Worm (Caenorhabditis elegans): ENCODE measurements around the gene sod-1.

The sod-1 gene

DNA sequence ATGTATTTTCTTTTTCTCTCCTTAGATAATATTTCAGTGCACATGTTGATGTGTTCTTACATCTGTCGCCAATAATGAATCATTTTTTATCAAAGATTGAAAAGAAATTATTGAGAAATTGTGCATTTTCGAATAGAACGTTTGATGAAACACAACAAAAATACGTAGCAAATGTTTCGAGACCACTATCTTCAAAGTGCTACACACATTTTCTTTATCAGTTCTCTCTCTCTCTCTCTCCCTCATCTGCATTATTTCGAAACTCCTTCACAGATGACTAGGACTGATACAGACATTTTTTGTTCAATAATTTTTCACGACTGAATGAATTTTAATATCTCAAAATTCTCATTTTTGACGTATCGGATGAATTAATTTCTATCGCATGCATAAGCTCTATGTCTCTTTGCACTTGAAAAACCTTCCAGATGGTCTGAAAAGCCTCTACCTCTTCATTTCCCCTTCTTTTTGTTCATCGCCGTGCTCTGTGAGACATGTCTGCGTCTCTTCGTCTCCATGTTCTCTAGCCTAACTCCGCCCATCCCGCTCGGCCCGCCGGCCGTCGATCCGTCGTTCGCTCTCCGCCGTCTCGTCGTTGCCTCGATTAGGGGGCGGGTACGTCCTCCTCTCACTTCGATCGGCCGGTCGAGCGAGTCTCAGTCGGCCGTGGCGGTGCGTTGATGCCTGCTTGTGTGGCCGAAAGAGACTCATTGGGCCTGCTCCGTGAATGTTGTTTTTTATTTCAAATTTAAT, 30.2 kb downstream of the sod-1 start:
- TF ChIP-seq pha-2 (tag; optimal IDR thresholded peaks at IDR 0.05) (no peak), tbx-7 (tag; optimal IDR thresholded peaks at IDR 0.05) (no peak), K09A11.1 (tag; optimal IDR thresholded peaks at IDR 0.05; ENCODE audit: insufficient read depth) (no peak), lim-6 (tag; optimal IDR thresholded peaks at IDR 0.05) (no peak), F13H6.1 (tag; optimal IDR thresholded peaks at IDR 0.05) (peak; percentile 18), npax-4 (tag; optimal IDR thresholded peaks at IDR 0.05) (no peak), madf-2 (tag; optimal IDR thresholded peaks at IDR 0.05) (no peak), unc-55 (GFP tag; optimal IDR thresholded peaks at IDR 0.05) (no peak), rnt-1 (tag; optimal IDR thresholded peaks at IDR 0.05) (no peak), tbx-2 (tag; optimal IDR thresholded peaks at IDR 0.05) (peak; percentile 54), unc-3 (GFP tag; conservative IDR thresholded peaks at IDR 0.05) (no peak), unc-3 (tag; optimal IDR thresholded peaks at IDR 0.05) (no peak), pqm-1 (tag; optimal IDR thresholded peaks at IDR 0.05) (no peak), syd-9 (tag; optimal IDR thresholded peaks at IDR 0.05) (peak; percentile 52), sdc-2 (tag; optimal IDR thresholded peaks at IDR 0.05) (peak; percentile 48), hlh-8 (tag; optimal IDR thresholded peaks at IDR 0.05) (no peak), C38D4.7 (GFP tag; optimal IDR thresholded peaks at IDR 0.05) (peak; percentile 0), ztf-16 (tag; optimal IDR thresholded peaks at IDR 0.05) (no peak), ceh-22 (tag; optimal IDR thresholded peaks at IDR 0.05) (no peak), eyg-1 (tag; optimal IDR thresholded peaks at IDR 0.05) (peak; percentile 15), ahr-1 (tag; optimal IDR thresholded peaks at IDR 0.05) (no peak), pros-1 (tag; optimal IDR thresholded peaks at IDR 0.05) (no peak), ceh-30 (tag; optimal IDR thresholded peaks at IDR 0.05) (no peak), hlh-30 (tag; optimal IDR thresholded peaks at IDR 0.05; ENCODE audit: insufficient read depth) (no peak), pax-1 (tag; optimal IDR thresholded peaks at IDR 0.05) (peak; percentile 64), ama-1 (optimal IDR thresholded peaks at IDR 0.05) (no peak), odd-2 (tag; optimal IDR thresholded peaks at IDR 0.05) (no peak), T23F11.4 (GFP tag; optimal IDR thresholded peaks at IDR 0.05) (no peak), ets-4 (tag; optimal IDR thresholded peaks at IDR 0.05) (no peak), nfya-1 (tag; optimal IDR thresholded peaks at IDR 0.05) (peak; percentile 53), nhr-11 (tag; optimal IDR thresholded peaks at IDR 0.05) (no peak), ceh-34 (tag; optimal IDR thresholded peaks at IDR 0.05) (peak; percentile 56), ceh-6 (GFP tag; optimal IDR thresholded peaks at IDR 0.05) (no peak), fax-1 (tag; optimal IDR thresholded peaks at IDR 0.05) (no peak), nhr-232 (tag; optimal IDR thresholded peaks at IDR 0.05) (peak; percentile 20), fkh-6 (tag; optimal IDR thresholded peaks at IDR 0.05) (peak; percentile 42), ceh-45 (GFP tag; IDR thresholded peaks at IDR 0.05) (no peak), lin-11 (tag; optimal IDR thresholded peaks at IDR 0.05) (no peak), zip-5 (tag; optimal IDR thresholded peaks at IDR 0.05) (no peak), pha-4 (tag; optimal IDR thresholded peaks at IDR 0.05) (no peak), mec-3 (tag; optimal IDR thresholded peaks at IDR 0.05; ENCODE audit: borderline replicate concordance) (no peak), unc-42 (tag; optimal IDR thresholded peaks at IDR 0.05) (peak; percentile 53), ref-2 (tag; optimal IDR thresholded peaks at IDR 0.05) (peak; percentile 72), che-1 (tag; optimal IDR thresholded peaks at IDR 0.05) (no peak), elt-4 (tag; optimal IDR thresholded peaks at IDR 0.05) (no peak), ceh-18 (tag; optimal IDR thresholded peaks at IDR 0.05) (no peak), ttx-3 (tag; optimal IDR thresholded peaks at IDR 0.05) (no peak), pat-9 (tag; optimal IDR thresholded peaks at IDR 0.05) (no peak), ceh-19 (GFP tag; optimal IDR thresholded peaks at IDR 0.05) (peak; percentile 37), C08G9.2 (tag; optimal IDR thresholded peaks at IDR 0.05) (peak; percentile 58), ceh-24 (tag; optimal IDR thresholded peaks at IDR 0.05) (no peak), K02D7.2 (tag; optimal IDR thresholded peaks at IDR 0.05) (no peak), gmeb-2 (tag; optimal IDR thresholded peaks at IDR 0.05) (no peak)

Data from whole organism, late embryonic.